Worm (Caenorhabditis elegans): ENCODE data around the gene pde-4.

ce11 chrII:7684589-7684988, 33.5 kb upstream of the pde-4 start, which contains the start of gene F18A1.1:
- TF ChIP-seq lin-39 (tag; optimal IDR thresholded peaks at IDR 0.05): no peak
- no peak for TF ChIP-seq sup-37 (GFP tag; optimal IDR thresholded peaks at IDR 0.05)
- no peak for TF ChIP-seq vab-15 (tag; optimal IDR thresholded peaks at IDR 0.05)
- TF ChIP-seq unc-62 (GFP tag; optimal IDR thresholded peaks at IDR 0.05): no peak
- no peak for TF ChIP-seq jun-1 (tag; optimal IDR thresholded peaks at IDR 0.05)
- no peak for TF ChIP-seq nhr-11 (tag; optimal IDR thresholded peaks at IDR 0.05)
- no peak for TF ChIP-seq ceh-88 (GFP tag; IDR thresholded peaks at IDR 0.05)
- no peak for TF ChIP-seq mdl-1 (tag; optimal IDR thresholded peaks at IDR 0.05)

All from whole organism, L1 larva.